Fruit fly (Drosophila melanogaster) whole organism, embryonic: Measurements from ENCODE around the gene Tsf1.

Source experiments
- Abd-B ChIP-seq: fragments of 200-800 bp; sonication (Bioruptor generic); optimal IDR thresholded peaks from 2 replicates; lab custom pipeline; 2018; ENCODE audit warnings: missing biosample characterization, mild to moderate bottlenecking, missing genetic modification characterization, moderate library complexity
- CG10209 ChIP-seq: fragments of 200-800 bp; sonication (Bioruptor generic); optimal IDR thresholded peaks from 3 replicates; lab custom pipeline; 2017; ENCODE audit warnings: missing biosample characterization, mild to moderate bottlenecking, missing genetic modification characterization, missing genetic modification reagents
- CG11247 ChIP-seq: fragments of 200-800 bp; sonication (Bioruptor generic); IDR thresholded peaks from 2 replicates; pipeline ENCODE4 v1.3.6; 2022; ENCODE audit warnings: missing biosample characterization, missing genetic modification characterization
- CG12942 ChIP-seq: fragments of 200-800 bp; sonication (Bioruptor generic); optimal IDR thresholded peaks from 3 replicates; lab custom pipeline; 2016; ENCODE audit warnings: missing biosample characterization, missing genetic modification characterization
- CG13287 ChIP-seq: fragments of 200-800 bp; sonication (Bioruptor generic); IDR thresholded peaks from 2 replicates; pipeline ENCODE4 v1.3.6; 2022; ENCODE audit warnings: missing biosample characterization, missing genetic modification characterization; ENCODE audit not compliant: partially characterized antibody
- CG13296 ChIP-seq: fragments of 200-800 bp; sonication (Bioruptor generic); optimal IDR thresholded peaks from 3 replicates; lab custom pipeline; 2018; ENCODE audit warnings: missing biosample characterization, mild to moderate bottlenecking, missing genetic modification characterization
- CG14441 ChIP-seq: fragments of 200-800 bp; sonication (Bioruptor generic); IDR thresholded peaks from 2 replicates; pipeline ENCODE4 v1.3.6; 2022; ENCODE audit warnings: missing biosample characterization, missing genetic modification characterization
- CG15514 ChIP-seq: fragments of 200-800 bp; sonication (Bioruptor generic); optimal IDR thresholded peaks from 3 replicates; lab custom pipeline; 2017; ENCODE audit warnings: missing biosample characterization, missing genetic modification characterization, mild to moderate bottlenecking, moderate library complexity, missing genetic modification reagents
- CG1602 ChIP-seq: fragments of 200-800 bp; sonication (Bioruptor generic); optimal IDR thresholded peaks from 3 replicates; lab custom pipeline; 2016; ENCODE audit warnings: missing biosample characterization, missing genetic modification characterization
- CG16815 ChIP-seq: fragments of 200-800 bp; sonication (Bioruptor generic); optimal IDR thresholded peaks from 3 replicates; lab custom pipeline; 2017; ENCODE audit warnings: missing biosample characterization, mild to moderate bottlenecking, missing genetic modification characterization
- CG17186 ChIP-seq: fragments of 200-800 bp; sonication (Bioruptor generic); optimal IDR thresholded peaks from 3 replicates; lab custom pipeline; 2017; ENCODE audit warnings: missing biosample characterization, missing genetic modification reagents, missing genetic modification characterization
- CG17912 ChIP-seq: fragments of 200-800 bp; sonication (Bioruptor generic); optimal IDR thresholded peaks from 2 replicates; lab custom pipeline; 2018; ENCODE audit warnings: missing biosample characterization, mild to moderate bottlenecking, missing genetic modification characterization
- CG18011 ChIP-seq: fragments of 200-800 bp; sonication (Bioruptor generic); optimal IDR thresholded peaks from 2 replicates; lab custom pipeline; 2017; ENCODE audit warnings: missing biosample characterization, missing genetic modification characterization, mild to moderate bottlenecking, moderate library complexity, missing genotype
- CG3847 ChIP-seq: fragments of 200-800 bp; sonication (Bioruptor generic); IDR thresholded peaks from 2 replicates; pipeline ENCODE4 v1.3.6; 2022; ENCODE audit warnings: missing biosample characterization, missing genetic modification characterization
- CG4820 ChIP-seq: fragments of 200-800 bp; sonication (Bioruptor generic); optimal IDR thresholded peaks from 3 replicates; lab custom pipeline; 2016; ENCODE audit warnings: missing biosample characterization, missing genetic modification characterization
- CG5180 ChIP-seq: fragments of 200-800 bp; sonication (Bioruptor generic); optimal IDR thresholded peaks from 3 replicates; lab custom pipeline; 2017; ENCODE audit warnings: missing biosample characterization, missing genetic modification characterization, mild to moderate bottlenecking, moderate library complexity, missing genetic modification reagents
- CG6175 ChIP-seq: fragments of 200-800 bp; sonication (Bioruptor generic); IDR thresholded peaks from 3 replicates; pipeline ENCODE4 v1.3.6; 2022; ENCODE audit warnings: missing biosample characterization, missing genetic modification characterization
- CG8388 ChIP-seq: fragments of 200-800 bp; sonication (Bioruptor generic); optimal IDR thresholded peaks from 2 replicates; lab custom pipeline; 2019; ENCODE audit warnings: missing biosample characterization, mild to moderate bottlenecking, missing genetic modification characterization, moderate library complexity
- CG9797 ChIP-seq: fragments of 200-800 bp; sonication (Bioruptor generic); optimal IDR thresholded peaks from 3 replicates; lab custom pipeline; 2018; ENCODE audit warnings: missing biosample characterization, mild to moderate bottlenecking, missing genetic modification characterization
- Dll ChIP-seq: fragments of 200-800 bp; sonication (Bioruptor generic); IDR thresholded peaks from 4 replicates; pipeline ENCODE4 v1.3.6; 2022; ENCODE audit warnings: missing biosample characterization, missing genetic modification characterization; ENCODE audit not compliant: partially characterized antibody
- E2f2 ChIP-seq: fragments of 200-800 bp; sonication (Bioruptor generic); IDR thresholded peaks from 2 replicates; pipeline ENCODE4 v1.3.6; 2022; ENCODE audit warnings: missing biosample characterization, missing genetic modification characterization
- ERR ChIP-seq: fragments of 200-800 bp; sonication (Bioruptor generic); optimal IDR thresholded peaks from 2 replicates; lab custom pipeline; 2016; ENCODE audit warnings: missing biosample characterization, missing genetic modification characterization
- Neu2 ChIP-seq: fragments of 200-800 bp; sonication (Bioruptor generic); optimal IDR thresholded peaks from 3 replicates; lab custom pipeline; 2016; ENCODE audit warnings: missing biosample characterization, missing genetic modification characterization, borderline replicate concordance
- Nf-YB ChIP-seq: fragments of 200-800 bp; sonication (Bioruptor generic); optimal IDR thresholded peaks from 3 replicates; lab custom pipeline; 2019; ENCODE audit warnings: missing biosample characterization, mild to moderate bottlenecking, missing genetic modification characterization, moderate library complexity
- NfI ChIP-seq: fragments of 200-800 bp; sonication (Bioruptor generic); optimal IDR thresholded peaks from 3 replicates; lab custom pipeline; 2018; ENCODE audit warnings: missing biosample characterization, mild to moderate bottlenecking, missing genetic modification characterization, moderate library complexity
- Oaz ChIP-seq: fragments of 200-800 bp; sonication (Bioruptor generic); IDR thresholded peaks from 2 replicates; pipeline ENCODE4 v1.3.6; 2022; ENCODE audit warnings: missing biosample characterization, missing genetic modification characterization
- Pdp1 ChIP-seq, 2 experiments: fragments of 200-800 bp; sonication (Bioruptor generic); optimal IDR thresholded peaks; 3 replicates each; lab custom pipeline; 2016; ENCODE audit warnings: missing biosample characterization in 2 of 2, missing genetic modification characterization in 2 of 2, mild to moderate bottlenecking in 1 of 2, moderate library complexity in 1 of 2
- Sin3A ChIP-seq: fragments of >200 bp; optimal IDR thresholded peaks from 2 replicates; lab custom pipeline; 2018
- Sry-β ChIP-seq: fragments of 200-800 bp; sonication (Bioruptor generic); optimal IDR thresholded peaks from 2 replicates; lab custom pipeline; 2018; ENCODE audit warnings: missing biosample characterization, mild to moderate bottlenecking, missing genetic modification characterization, moderate library complexity
- Ssrp ChIP-seq: fragments of 200-800 bp; sonication (Bioruptor generic); optimal IDR thresholded peaks from 2 replicates; lab custom pipeline; 2018; ENCODE audit warnings: missing biosample characterization, mild to moderate bottlenecking, missing genetic modification characterization, moderate library complexity
- Trl ChIP-seq, 3 experiments: fragments of >200 bp in 2 of 3; fragments of 200-800 bp in 1 of 3; sonication (Bioruptor generic) in 1 of 3; optimal IDR thresholded peaks; 2 replicates in 1 of 3; 3 replicates in 2 of 3; lab custom pipeline; 2016 to 2017; ENCODE audit warnings: missing biosample characterization in 1 of 3, missing genetic modification characterization in 1 of 3
- Xrp1 ChIP-seq: fragments of 200-800 bp; sonication (Bioruptor generic); IDR thresholded peaks from 2 replicates; pipeline ENCODE4 v1.3.6; 2022; ENCODE audit warnings: missing biosample characterization, missing genetic modification characterization
- YL-1 ChIP-seq: fragments of 200-800 bp; sonication (Bioruptor generic); optimal IDR thresholded peaks from 3 replicates; lab custom pipeline; 2017; ENCODE audit warnings: missing biosample characterization, mild to moderate bottlenecking, missing genetic modification characterization
- ash1 ChIP-seq: fragments of 200-800 bp; sonication (Bioruptor generic); optimal IDR thresholded peaks from 2 replicates; lab custom pipeline; 2018; ENCODE audit warnings: missing biosample characterization, mild to moderate bottlenecking, missing genetic modification characterization
- bigmax ChIP-seq: fragments of 200-800 bp; sonication (Bioruptor generic); optimal IDR thresholded peaks from 2 replicates; lab custom pipeline; 2018; ENCODE audit warnings: missing biosample characterization, mild to moderate bottlenecking, missing genetic modification characterization
- crol ChIP-seq: fragments of 200-800 bp; sonication (Bioruptor generic); IDR thresholded peaks from 2 replicates; pipeline ENCODE4 v1.3.6; 2022; ENCODE audit warnings: missing biosample characterization, missing genetic modification characterization
- ems ChIP-seq: fragments of 200-800 bp; sonication (Bioruptor generic); optimal IDR thresholded peaks from 3 replicates; lab custom pipeline; 2016; ENCODE audit warnings: missing biosample characterization, missing genetic modification characterization
- eve ChIP-seq, 2 experiments: fragments of >200 bp; optimal IDR thresholded peaks; 2 replicates each; lab custom pipeline; 2017; ENCODE audit warnings: missing biosample characterization in 2 of 2, missing genetic modification characterization in 2 of 2
- fd96Cb ChIP-seq: fragments of 200-800 bp; sonication (Bioruptor generic); optimal IDR thresholded peaks from 2 replicates; lab custom pipeline; 2018; ENCODE audit warnings: missing biosample characterization, mild to moderate bottlenecking, missing genetic modification characterization, moderate library complexity
- gce ChIP-seq: fragments of 200-800 bp; sonication (Bioruptor generic); IDR thresholded peaks from 3 replicates; pipeline ENCODE4 v1.3.6; 2022; ENCODE audit warnings: missing biosample characterization, missing genetic modification characterization
- knrl ChIP-seq: fragments of 200-800 bp; sonication (Bioruptor generic); IDR thresholded peaks from 3 replicates; pipeline ENCODE4 v1.3.6; 2022; ENCODE audit warnings: missing biosample characterization, missing genetic modification characterization; ENCODE audit not compliant: partially characterized antibody
- mld ChIP-seq: fragments of 200-800 bp; sonication (Bioruptor generic); IDR thresholded peaks from 3 replicates; pipeline ENCODE4 v1.3.6; 2022; ENCODE audit warnings: missing biosample characterization, missing genetic modification characterization; ENCODE audit not compliant: partially characterized antibody
- pzg ChIP-seq: fragments of 200-800 bp; sonication (Bioruptor generic); optimal IDR thresholded peaks from 3 replicates; lab custom pipeline; 2018; ENCODE audit warnings: missing biosample characterization, mild to moderate bottlenecking, missing genetic modification characterization, moderate library complexity
- ranshi ChIP-seq: fragments of 200-800 bp; sonication (Bioruptor generic); IDR thresholded peaks from 2 replicates; pipeline ENCODE4 v1.3.6; 2022; ENCODE audit warnings: missing biosample characterization, missing genetic modification characterization
- slbo ChIP-seq: fragments of 200-800 bp; sonication (Bioruptor generic); IDR thresholded peaks from 2 replicates; pipeline ENCODE4 v1.3.6; 2022; ENCODE audit warnings: missing biosample characterization, missing genetic modification characterization
- slp2 ChIP-seq: fragments of 200-800 bp; sonication (Bioruptor generic); optimal IDR thresholded peaks from 2 replicates; lab custom pipeline; 2016; ENCODE audit warnings: missing biosample characterization, missing genetic modification characterization
- sna ChIP-seq: fragments of 200-800 bp; sonication (Bioruptor generic); IDR thresholded peaks from 2 replicates; pipeline ENCODE4 v1.3.6; 2022; ENCODE audit warnings: missing biosample characterization, missing genetic modification characterization; ENCODE audit not compliant: partially characterized antibody
- tna ChIP-seq: fragments of 200-800 bp; sonication (Bioruptor generic); IDR thresholded peaks from 2 replicates; pipeline ENCODE4 v1.3.6; 2022; ENCODE audit warnings: missing biosample characterization, missing genetic modification characterization; ENCODE audit not compliant: partially characterized antibody
- zen2 ChIP-seq: fragments of 200-800 bp; sonication (Bioruptor generic); IDR thresholded peaks from 3 replicates; pipeline ENCODE4 v1.3.6; 2022; ENCODE audit warnings: missing biosample characterization, missing genetic modification characterization; ENCODE audit not compliant: partially characterized antibody
- zf30C ChIP-seq: fragments of 200-800 bp; sonication (Bioruptor generic); optimal IDR thresholded peaks from 3 replicates; lab custom pipeline; 2018; ENCODE audit warnings: missing biosample characterization, mild to moderate bottlenecking, missing genetic modification characterization

Tsf1 gene

dm6 chrX:18409938-18410337, 23.1 kb downstream of the Tsf1 start, which contains the start of gene Nt5b (continued):
- TF ChIP-seq Xrp1 (no peak), Dll (GFP tag; lab: Robert Waterston, UW) (peak; percentile 55; the same call in 1 of the 4 replicates), slbo (no peak), crol (GFP tag; lab: Robert Waterston, UW) (no peak), CG14441 (GFP tag; lab: Robert Waterston, UW) (no peak), CG6175 (GFP tag; lab: Robert Waterston, UW) (no peak), zen2 (GFP tag; lab: Robert Waterston, UW) (0 out of 3 replicates have a peak, but pooled peaks have one; percentile 24), CG10209 (GFP tag; lab: Kevin White, UChicago) (no peak), CG13296 (no peak), Nf-YB (GFP tag; lab: Kevin White, UChicago) (no peak), CG12942 (GFP tag; lab: Kevin White, UChicago) (no peak), mld (GFP tag; lab: Robert Waterston, UW) (no peak), Neu2 (GFP tag; lab: Kevin White, UChicago) (no peak), zf30C (GFP tag; lab: Kevin White, UChicago) (no peak), CG4820 (GFP tag; lab: Kevin White, UChicago) (no peak), CG16815 (GFP tag; lab: Kevin White, UChicago) (no peak), CG8388 (GFP tag; lab: Kevin White, UChicago) (no peak), fd96Cb (tag; lab: Kevin White, UChicago) (no peak), CG9797 (GFP tag; lab: Kevin White, UChicago) (no peak), Sin3A (lab: Kevin White, UChicago) (no peak), Abd-B (GFP tag; lab: Kevin White, UChicago) (no peak), ranshi (GFP tag; lab: Robert Waterston, UW) (no peak), Trl (optimal IDR thresholded peaks at IDR 0.05; lab: Kevin White, UChicago) (peak; percentile 50 to 56), Trl (GFP tag; optimal IDR thresholded peaks at IDR 0.05; lab: Kevin White, UChicago) (no peak), CG15514 (GFP tag; lab: Kevin White, UChicago) (no peak), gce (GFP tag; lab: Robert Waterston, UW) (no peak), slp2 (GFP tag; lab: Kevin White, UChicago) (no peak), CG18011 (GFP tag; lab: Kevin White, UChicago) (no peak), CG1602 (GFP tag; lab: Kevin White, UChicago) (no peak), knrl (GFP tag; lab: Robert Waterston, UW) (peak; percentile 34; the same call in 1 of the 3 replicates), CG5180 (no peak), ems (no peak), CG13287 (peak; percentile 65), pzg (peak; percentile 17), Pdp1 (GFP tag; optimal IDR thresholded peaks at IDR 0.05; lab: Kevin White, UChicago) (peak in 1 of 2 experiments; percentile 74), Sry-β (GFP tag; lab: Kevin White, UChicago) (no peak), Oaz (GFP tag; lab: Robert Waterston, UW) (no peak), CG3847 (GFP tag; lab: Robert Waterston, UW) (no peak), CG11247 (GFP tag; lab: Robert Waterston, UW) (no peak), eve (GFP tag; optimal IDR thresholded peaks at IDR 0.05; lab: Kevin White, UChicago) (no peak), ERR (GFP tag; lab: Kevin White, UChicago) (no peak), E2f2 (GFP tag; lab: Robert Waterston, UW) (peak; percentile 88), bigmax (no peak), ash1 (no peak), CG17912 (no peak), YL-1 (GFP tag; lab: Kevin White, UChicago) (no peak), CG17186 (GFP tag; lab: Kevin White, UChicago) (no peak), Ssrp (tag; lab: Kevin White, UChicago) (no peak), NfI (GFP tag; lab: Kevin White, UChicago) (no peak), sna (GFP tag; lab: Robert Waterston, UW) (peak; percentile 19; the same call in 1 of the 2 replicates), tna (GFP tag; lab: Robert Waterston, UW) (peak; percentile 23; the same call in 1 of the 2 replicates)
